Fruit fly (Drosophila melanogaster): Measurements from ENCODE around the gene pns.
A peak's percentile ranks its signal among the peaks of the same experiment; 100 is the strongest.

DNA sequence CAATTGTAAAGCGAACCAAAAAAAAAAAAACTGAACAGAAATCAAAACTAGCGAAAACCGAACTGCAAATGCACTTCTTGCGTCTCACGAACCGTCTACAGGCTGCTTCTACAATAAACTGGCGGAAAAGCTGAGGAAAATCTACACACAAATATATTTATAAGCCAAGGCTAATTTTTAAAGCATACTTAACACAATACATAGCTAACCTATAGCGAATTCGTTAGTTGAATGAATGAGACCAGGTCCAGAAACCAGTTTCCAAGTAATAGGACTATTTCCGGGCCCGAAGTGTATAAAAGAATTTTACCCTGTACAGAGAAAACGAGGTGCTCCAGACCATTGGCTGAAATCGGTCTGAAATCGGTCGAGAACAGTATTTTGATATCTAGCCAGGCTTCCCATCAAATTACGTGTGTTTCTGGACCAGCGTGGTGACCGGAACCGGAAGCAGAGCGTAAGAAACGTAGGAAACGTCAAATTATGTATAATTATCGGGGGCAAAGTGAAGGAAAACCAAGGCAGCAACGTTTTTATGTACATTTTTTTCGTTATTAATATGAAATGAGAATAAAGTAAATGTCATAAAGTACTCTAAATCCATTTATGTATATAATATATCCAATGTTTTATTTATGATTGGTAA, 38.9 kb downstream of the pns start:
- TF ChIP-seq prd (optimal IDR thresholded peaks at IDR 0.05), result no peak
- no peak for TF ChIP-seq prd (GFP tag; IDR thresholded peaks at IDR 0.05)
- TF ChIP-seq CG3726 (GFP tag; IDR thresholded peaks at IDR 0.05), result no peak
- no peak for TF ChIP-seq CG6791 (GFP tag; IDR thresholded peaks at IDR 0.05; ENCODE audit: partially characterized antibody)
- TF ChIP-seq D19A (tag; optimal IDR thresholded peaks at IDR 0.05), result peak; percentile 61
- TF ChIP-seq CG6689 (GFP tag; IDR thresholded peaks at IDR 0.05), result no peak
- TF ChIP-seq CG1233 (GFP tag; optimal IDR thresholded peaks at IDR 0.05), result no peak

Measured in whole organism, embryonic.